Fruit fly (Drosophila melanogaster) whole organism, embryonic: ENCODE measurements around the gene y.
A peak's percentile ranks its signal among the peaks of the same experiment; 100 is the strongest.

ENCODE experiments used
- Awh ChIP-seq: fragments of 200-800 bp; sonication (Bioruptor generic); IDR thresholded peaks from 2 replicates; pipeline ENCODE4, ENCODE4 v1.3.6; 2022; ENCODE audit warnings: missing biosample characterization, missing genetic modification characterization
- B-H2 ChIP-seq: fragments of 200-800 bp; sonication (Bioruptor generic); optimal IDR thresholded peaks from 2 replicates; lab custom pipeline; 2018; ENCODE audit warnings: missing biosample characterization, mild to moderate bottlenecking, missing genetic modification characterization
- CG10209 ChIP-seq: fragments of 200-800 bp; sonication (Bioruptor generic); optimal IDR thresholded peaks from 3 replicates; lab custom pipeline; 2017; ENCODE audit warnings: missing biosample characterization, mild to moderate bottlenecking, missing genetic modification characterization, missing genetic modification reagents
- CG10654 ChIP-seq: fragments of 200-800 bp; sonication (Bioruptor generic); optimal IDR thresholded peaks from 2 replicates; lab custom pipeline; 2016; ENCODE audit warnings: missing biosample characterization, missing genetic modification characterization
- CG10979 ChIP-seq: fragments of 200-800 bp; sonication (Bioruptor generic); optimal IDR thresholded peaks from 2 replicates; lab custom pipeline; 2018; ENCODE audit warnings: missing biosample characterization, mild to moderate bottlenecking, missing genetic modification characterization, moderate library complexity
- CG13424 ChIP-seq: fragments of 200-800 bp; sonication (Bioruptor generic); optimal IDR thresholded peaks from 2 replicates; lab custom pipeline; 2019; ENCODE audit warnings: missing biosample characterization, mild to moderate bottlenecking, missing genetic modification characterization, moderate library complexity
- CG14710 ChIP-seq: fragments of 200-800 bp; sonication (Bioruptor generic); optimal IDR thresholded peaks from 3 replicates; lab custom pipeline; 2019; ENCODE audit warnings: missing biosample characterization, mild to moderate bottlenecking, missing genetic modification characterization, moderate library complexity
- CG14860 ChIP-seq: fragments of 200-800 bp; sonication (Bioruptor generic); IDR thresholded peaks from 3 replicates; pipeline ENCODE4 v1.3.6; 2022; ENCODE audit warnings: missing biosample characterization, missing genetic modification characterization; ENCODE audit not compliant: partially characterized antibody
- CG1529 ChIP-seq: fragments of 200-800 bp; sonication (Bioruptor generic); optimal IDR thresholded peaks from 3 replicates; lab custom pipeline; 2018; ENCODE audit warnings: missing biosample characterization, missing genetic modification characterization
- CG15696 ChIP-seq: fragments of 200-800 bp; sonication (Bioruptor generic); optimal IDR thresholded peaks from 2 replicates; lab custom pipeline; 2019; ENCODE audit warnings: missing biosample characterization, mild to moderate bottlenecking, missing genetic modification characterization, moderate library complexity
- CG1603 ChIP-seq: fragments of 200-800 bp; sonication (Bioruptor generic); optimal IDR thresholded peaks from 2 replicates; lab custom pipeline; 2019; ENCODE audit warnings: missing biosample characterization, mild to moderate bottlenecking, missing genetic modification characterization, moderate library complexity
- CG17359 ChIP-seq: fragments of 200-800 bp; sonication (Bioruptor generic); optimal IDR thresholded peaks from 3 replicates; lab custom pipeline; 2018; ENCODE audit warnings: missing biosample characterization, mild to moderate bottlenecking, missing genetic modification characterization, moderate library complexity
- CG17568 ChIP-seq: fragments of 200-800 bp; sonication (Bioruptor generic); optimal IDR thresholded peaks from 2 replicates; lab custom pipeline; 2018; ENCODE audit warnings: missing biosample characterization, mild to moderate bottlenecking, missing genetic modification characterization, moderate library complexity
- CG18262 ChIP-seq: fragments of 200-800 bp; optimal IDR thresholded peaks from 3 replicates; lab custom pipeline; 2019; ENCODE audit warnings: missing biosample characterization, mild to moderate bottlenecking, missing genetic modification characterization, moderate library complexity
- CG2875 ChIP-seq: fragments of 200-800 bp; sonication (Bioruptor generic); optimal IDR thresholded peaks from 2 replicates; lab custom pipeline; 2017; ENCODE audit warnings: missing biosample characterization, mild to moderate bottlenecking, missing genetic modification characterization, missing genetic modification reagents
- CG6254 ChIP-seq: fragments of 200-800 bp; sonication (Bioruptor generic); optimal IDR thresholded peaks from 3 replicates; lab custom pipeline; 2017; ENCODE audit warnings: mild to moderate bottlenecking, missing biosample characterization, missing genetic modification reagents, missing genetic modification characterization
- CG6654 ChIP-seq: fragments of 200-800 bp; sonication (Bioruptor generic); optimal IDR thresholded peaks from 2 replicates; lab custom pipeline; 2017; ENCODE audit warnings: missing biosample characterization, mild to moderate bottlenecking, missing genetic modification characterization
- CG6813 ChIP-seq: fragments of 200-800 bp; sonication (Bioruptor generic); optimal IDR thresholded peaks from 2 replicates; lab custom pipeline; 2017; ENCODE audit warnings: missing biosample characterization, missing genetic modification characterization, mild to moderate bottlenecking, moderate library complexity, missing genetic modification reagents
- CG8281 ChIP-seq: fragments of 200-800 bp; sonication (Bioruptor generic); optimal IDR thresholded peaks from 2 replicates; lab custom pipeline; 2018; ENCODE audit warnings: missing biosample characterization, mild to moderate bottlenecking, missing genetic modification characterization, moderate library complexity
- CTCF ChIP-seq: fragments of 200-800 bp; sonication (Bioruptor generic); optimal IDR thresholded peaks from 2 replicates; lab custom pipeline; 2017; ENCODE audit warnings: missing biosample characterization, mild to moderate bottlenecking, missing genetic modification characterization, moderate library complexity
- D ChIP-seq, 2 experiments: fragments of 200-800 bp in 1 of 2; fragments of >200 bp in 1 of 2; sonication (Bioruptor generic) in 1 of 2; optimal IDR thresholded peaks; 2 replicates in 1 of 2; 3 replicates in 1 of 2; lab custom pipeline; 2017; ENCODE audit warnings: mild to moderate bottlenecking in 1 of 2, missing biosample characterization in 1 of 2, missing genetic modification characterization in 1 of 2, missing genetic modification reagents in 1 of 2
- Eip74EF ChIP-seq, 2 experiments: fragments of 200-800 bp in 1 of 2; fragments of >200 bp in 1 of 2; sonication (Bioruptor generic) in 1 of 2; optimal IDR thresholded peaks; 2 replicates each; lab custom pipeline; 2017 to 2019; ENCODE audit warnings: missing biosample characterization in 2 of 2, missing genetic modification characterization in 2 of 2, mild to moderate bottlenecking in 1 of 2, moderate library complexity in 1 of 2
- HHEX ChIP-seq: fragments of 200-800 bp; sonication (Bioruptor generic); optimal IDR thresholded peaks from 3 replicates; lab custom pipeline; 2017; ENCODE audit warnings: missing biosample characterization, mild to moderate bottlenecking, missing genetic modification characterization, missing genetic modification reagents
- Kr ChIP-seq: fragments of 200-800 bp; sonication (Bioruptor generic); optimal IDR thresholded peaks from 2 replicates; lab custom pipeline; 2017; ENCODE audit warnings: missing biosample characterization, mild to moderate bottlenecking, missing genetic modification characterization
- Med ChIP-seq: fragments of 200-800 bp; sonication (Bioruptor generic); peaks from one replicate; lab custom pipeline; 2016; ENCODE audit warnings: missing biosample characterization, missing genetic modification characterization, mild to moderate bottlenecking, inconsistent platforms, moderate library complexity
- PHDP ChIP-seq: fragments of 200-800 bp; sonication (Bioruptor generic); optimal IDR thresholded peaks from 3 replicates; lab custom pipeline; 2018; ENCODE audit warnings: missing biosample characterization, mild to moderate bottlenecking, missing genetic modification characterization, moderate library complexity
- Sox100B ChIP-seq: fragments of 200-800 bp; sonication (Bioruptor generic); optimal IDR thresholded peaks from 3 replicates; lab custom pipeline; 2018; ENCODE audit warnings: missing biosample characterization, mild to moderate bottlenecking, missing genetic modification characterization
- Sox102F ChIP-seq: fragments of 200-800 bp; sonication (Bioruptor generic); optimal IDR thresholded peaks from 2 replicates; lab custom pipeline; 2018; ENCODE audit warnings: missing biosample characterization, mild to moderate bottlenecking, missing genetic modification characterization, moderate library complexity
- Xrp1 ChIP-seq: fragments of 200-800 bp; sonication (Bioruptor generic); IDR thresholded peaks from 2 replicates; pipeline ENCODE4 v1.3.6; 2022; ENCODE audit warnings: missing biosample characterization, missing genetic modification characterization
- ap ChIP-seq: fragments of 200-800 bp; sonication (Bioruptor generic); IDR thresholded peaks from 2 replicates; pipeline ENCODE4 v1.3.6; 2022; ENCODE audit warnings: missing biosample characterization, missing genetic modification characterization
- bab2 ChIP-seq: fragments of 200-800 bp; sonication (Bioruptor generic); optimal IDR thresholded peaks from 2 replicates; lab custom pipeline; 2016; ENCODE audit warnings: missing biosample characterization, missing genetic modification characterization
- croc ChIP-seq: fragments of 200-800 bp; sonication (Bioruptor generic); conservative IDR thresholded peaks from 3 replicates; pipeline ENCODE4 v1.3.6; 2022; ENCODE audit warnings: missing biosample characterization, missing genetic modification characterization
- eyg ChIP-seq: fragments of 200-800 bp; sonication (Bioruptor generic); optimal IDR thresholded peaks from 3 replicates; lab custom pipeline; 2016; ENCODE audit warnings: missing biosample characterization, missing genetic modification characterization
- gce ChIP-seq: fragments of 200-800 bp; sonication (Bioruptor generic); IDR thresholded peaks from 3 replicates; pipeline ENCODE4 v1.3.6; 2022; ENCODE audit warnings: missing biosample characterization, missing genetic modification characterization
- grn ChIP-seq: fragments of 200-800 bp; sonication (Bioruptor generic); optimal IDR thresholded peaks from 3 replicates; lab custom pipeline; 2017; ENCODE audit warnings: missing biosample characterization, missing genetic modification characterization
- lab ChIP-seq: fragments of 200-800 bp; sonication (Bioruptor generic); optimal IDR thresholded peaks from 3 replicates; lab custom pipeline; 2017; ENCODE audit warnings: missing biosample characterization, missing genetic modification characterization, mild to moderate bottlenecking, moderate library complexity, missing genetic modification reagents
- org-1 ChIP-seq: fragments of 200-800 bp; sonication (Bioruptor generic); optimal IDR thresholded peaks from 2 replicates; lab custom pipeline; 2017; ENCODE audit warnings: missing biosample characterization, missing genetic modification characterization
- tio ChIP-seq: fragments of 200-800 bp; sonication (Bioruptor generic); optimal IDR thresholded peaks from 2 replicates; lab custom pipeline; 2017; ENCODE audit warnings: missing biosample characterization, missing genetic modification characterization, inconsistent platforms
- wek ChIP-seq: fragments of 200-800 bp; sonication (Bioruptor generic); optimal IDR thresholded peaks from 3 replicates; lab custom pipeline; 2018; ENCODE audit warnings: missing biosample characterization, mild to moderate bottlenecking, missing genetic modification characterization, moderate library complexity
- zfh1 ChIP-seq: fragments of 200-800 bp; sonication (Bioruptor generic); IDR thresholded peaks from 3 replicates; pipeline ENCODE4 v1.3.6; 2022; ENCODE audit warnings: missing biosample characterization, missing genetic modification characterization

Gene y

dm6 chrX:362073-362674 lies 5.9 kb downstream of the y start (continued):
- TF ChIP-seq CG14860 (no peak), gce (no peak), CG15696 (tag; lab: Kevin White, UChicago) (peak; percentile 27), grn (GFP tag; lab: Kevin White, UChicago) (no peak), CG17568 (peak; percentile 23), CG1529 (GFP tag; lab: Kevin White, UChicago) (peak; percentile 12), wek (GFP tag; lab: Kevin White, UChicago) (peak; percentile 42), CG10654 (GFP tag; lab: Kevin White, UChicago) (peak; percentile 6), bab2 (peak; percentile 39), CG10209 (GFP tag; lab: Kevin White, UChicago) (peak; percentile 8), Kr (GFP tag; lab: Kevin White, UChicago) (no peak), Med (GFP tag; lab: Kevin White, UChicago) (peak; percentile 68), CG6813 (GFP tag; lab: Kevin White, UChicago) (peak; percentile 14), croc (GFP tag; lab: Robert Waterston, UW) (no peak), Eip74EF (GFP tag; optimal IDR thresholded peaks at IDR 0.05; lab: Kevin White, UChicago) (peak in 1 of 2 experiments; percentile 14), lab (GFP tag; lab: Kevin White, UChicago) (peak; percentile 6), Awh (GFP tag; lab: Robert Waterston, UW) (no peak), CG17359 (tag; lab: Kevin White, UChicago) (peak; percentile 23), HHEX (GFP tag; lab: Kevin White, UChicago) (no peak), org-1 (GFP tag; lab: Kevin White, UChicago) (peak; percentile 12), CG6254 (GFP tag; lab: Kevin White, UChicago) (no peak), Sox100B (GFP tag; lab: Kevin White, UChicago) (peak; percentile 22), tio (GFP tag; lab: Kevin White, UChicago) (no peak), Sox102F (GFP tag; lab: Kevin White, UChicago) (peak; percentile 42), CG2875 (GFP tag; lab: Kevin White, UChicago) (peak; percentile 39), D (optimal IDR thresholded peaks at IDR 0.05; lab: Kevin White, UChicago) (no peak), D (GFP tag; optimal IDR thresholded peaks at IDR 0.05; lab: Kevin White, UChicago) (peak; percentile 19), PHDP (tag; lab: Kevin White, UChicago) (peak; percentile 20), CG10979 (tag; lab: Kevin White, UChicago) (peak; percentile 4), CG13424 (tag; lab: Kevin White, UChicago) (peak; percentile 13), zfh1 (GFP tag; lab: Robert Waterston, UW) (0 out of 3 replicates have a peak, but pooled peaks have one; percentile 48), Xrp1 (GFP tag; lab: Robert Waterston, UW) (peak; percentile 28; the same call in 1 of the 2 replicates), ap (GFP tag; lab: Robert Waterston, UW) (no peak), CTCF (GFP tag; lab: Kevin White, UChicago) (no peak), B-H2 (no peak), CG6654 (peak; percentile 29), CG8281 (tag; lab: Kevin White, UChicago) (peak; percentile 40), CG14710 (tag; lab: Kevin White, UChicago) (peak; percentile 11), CG1603 (peak; percentile 44), CG18262 (peak; percentile 35), eyg (GFP tag; lab: Kevin White, UChicago) (no peak)
